Fruit fly (Drosophila melanogaster) whole organism, embryonic: ENCODE measurements around the gene Lim3.

Source experiments
- Atf3 ChIP-seq: fragments of 200-800 bp; sonication (Bioruptor generic); optimal IDR thresholded peaks from 3 replicates; lab custom pipeline; 2016; ENCODE audit warnings: missing biosample characterization, missing genetic modification characterization
- BEAF-32 ChIP-seq: fragments of 200-800 bp; sonication (Bioruptor generic); optimal IDR thresholded peaks from 3 replicates; lab custom pipeline; 2017; ENCODE audit warnings: missing biosample characterization, missing genetic modification characterization, mild to moderate bottlenecking, moderate library complexity, missing genetic modification reagents
- CG10959 ChIP-seq: fragments of 200-800 bp; sonication (Bioruptor generic); IDR thresholded peaks from 2 replicates; pipeline ENCODE4 v1.3.6; 2022; ENCODE audit warnings: missing biosample characterization, missing genetic modification characterization
- CG11093 ChIP-seq: fragments of 200-800 bp; sonication (Bioruptor generic); IDR thresholded peaks from 3 replicates; pipeline ENCODE4 v1.3.6; 2022; ENCODE audit warnings: missing biosample characterization, missing genetic modification characterization
- CG11560 ChIP-seq: fragments of 200-800 bp; sonication (Bioruptor generic); IDR thresholded peaks from 3 replicates; pipeline ENCODE4 v1.3.6; 2022; ENCODE audit warnings: missing biosample characterization, missing genetic modification characterization
- CG12104 ChIP-seq: fragments of 200-800 bp; sonication (Bioruptor generic); optimal IDR thresholded peaks from 3 replicates; lab custom pipeline; 2016; ENCODE audit warnings: missing biosample characterization, missing genetic modification characterization
- CG12659 ChIP-seq: fragments of 200-800 bp; sonication (Bioruptor generic); optimal IDR thresholded peaks from 3 replicates; lab custom pipeline; 2017; ENCODE audit warnings: mild to moderate bottlenecking, missing biosample characterization, missing genetic modification reagents, missing genetic modification characterization
- CG14441 ChIP-seq: fragments of 200-800 bp; sonication (Bioruptor generic); IDR thresholded peaks from 2 replicates; pipeline ENCODE4 v1.3.6; 2022; ENCODE audit warnings: missing biosample characterization, missing genetic modification characterization
- CG14710 ChIP-seq: fragments of 200-800 bp; sonication (Bioruptor generic); optimal IDR thresholded peaks from 3 replicates; lab custom pipeline; 2019; ENCODE audit warnings: missing biosample characterization, mild to moderate bottlenecking, missing genetic modification characterization, moderate library complexity
- CG14965 ChIP-seq: fragments of 200-800 bp; sonication (Bioruptor generic); optimal IDR thresholded peaks from 2 replicates; lab custom pipeline; 2016; ENCODE audit warnings: missing biosample characterization, missing genetic modification characterization, borderline replicate concordance
- CG15011 ChIP-seq: fragments of 200-800 bp; sonication (Bioruptor generic); optimal IDR thresholded peaks from 3 replicates; lab custom pipeline; 2018; ENCODE audit warnings: missing biosample characterization, mild to moderate bottlenecking, missing genetic modification characterization
- CG30020 ChIP-seq: fragments of 200-800 bp; optimal IDR thresholded peaks from 2 replicates; lab custom pipeline; 2019; ENCODE audit warnings: missing biosample characterization, mild to moderate bottlenecking, missing genetic modification characterization, moderate library complexity
- CG4360 ChIP-seq: fragments of 200-800 bp; sonication (Bioruptor generic); IDR thresholded peaks from 2 replicates; pipeline ENCODE4 v1.3.6; 2022; ENCODE audit warnings: missing biosample characterization, missing genetic modification characterization
- CG5180 ChIP-seq: fragments of 200-800 bp; sonication (Bioruptor generic); optimal IDR thresholded peaks from 3 replicates; lab custom pipeline; 2017; ENCODE audit warnings: missing biosample characterization, missing genetic modification characterization, mild to moderate bottlenecking, moderate library complexity, missing genetic modification reagents
- CG6654 ChIP-seq: fragments of 200-800 bp; sonication (Bioruptor generic); optimal IDR thresholded peaks from 2 replicates; lab custom pipeline; 2017; ENCODE audit warnings: missing biosample characterization, mild to moderate bottlenecking, missing genetic modification characterization
- CG6765 ChIP-seq: fragments of 200-800 bp; sonication (Bioruptor generic); optimal IDR thresholded peaks from 3 replicates; lab custom pipeline; 2017; ENCODE audit warnings: missing biosample characterization, mild to moderate bottlenecking, missing genetic modification characterization
- CG7372 ChIP-seq: fragments of 200-800 bp; sonication (Bioruptor generic); IDR thresholded peaks from 2 replicates; pipeline ENCODE4 v1.3.6; 2022; ENCODE audit warnings: missing biosample characterization, missing genetic modification characterization
- CG8089 ChIP-seq: fragments of 200-800 bp; sonication (Bioruptor generic); optimal IDR thresholded peaks from 3 replicates; lab custom pipeline; 2016; ENCODE audit warnings: missing biosample characterization, missing genetic modification characterization
- D19A ChIP-seq: fragments of 200-800 bp; optimal IDR thresholded peaks from 3 replicates; lab custom pipeline; 2019; ENCODE audit warnings: missing biosample characterization, mild to moderate bottlenecking, missing genetic modification characterization, moderate library complexity
- Doc2 ChIP-seq: fragments of 200-800 bp; sonication (Bioruptor generic); IDR thresholded peaks from 2 replicates; pipeline ENCODE4 v1.3.6; 2022; ENCODE audit warnings: missing biosample characterization, missing genetic modification characterization
- Dp ChIP-seq: fragments of 200-800 bp; sonication (Bioruptor generic); optimal IDR thresholded peaks from 2 replicates; lab custom pipeline; 2018; ENCODE audit warnings: missing biosample characterization, mild to moderate bottlenecking, missing genetic modification characterization, moderate library complexity
- Gsc ChIP-seq: fragments of 200-800 bp; sonication (Bioruptor generic); IDR thresholded peaks from 2 replicates; pipeline ENCODE4 v1.3.6; 2022; ENCODE audit warnings: missing biosample characterization, missing genetic modification characterization
- Hmr ChIP-seq: fragments of 200-800 bp; sonication (Bioruptor generic); optimal IDR thresholded peaks from 3 replicates; lab custom pipeline; 2017; ENCODE audit warnings: mild to moderate bottlenecking, missing biosample characterization, missing genetic modification reagents, missing genetic modification characterization
- Hr78 ChIP-seq, 2 experiments: fragments of 200-800 bp in 1 of 2; fragments of >200 bp in 1 of 2; sonication (Bioruptor generic) in 1 of 2; optimal IDR thresholded peaks; 2 replicates each; lab custom pipeline; 2017 to 2019; ENCODE audit warnings: missing biosample characterization in 2 of 2, missing genetic modification characterization in 2 of 2, mild to moderate bottlenecking in 1 of 2, moderate library complexity in 1 of 2
- Kr ChIP-seq: fragments of 200-800 bp; sonication (Bioruptor generic); optimal IDR thresholded peaks from 2 replicates; lab custom pipeline; 2017; ENCODE audit warnings: missing biosample characterization, mild to moderate bottlenecking, missing genetic modification characterization
- Lim3 ChIP-seq: fragments of 200-800 bp; sonication (Bioruptor generic); IDR thresholded peaks from 2 replicates; pipeline ENCODE4 v1.3.6; 2022; ENCODE audit warnings: missing biosample characterization, missing genetic modification characterization
- Max ChIP-seq: fragments of 200-800 bp; sonication (Bioruptor generic); optimal IDR thresholded peaks from 2 replicates; lab custom pipeline; 2016; ENCODE audit warnings: missing biosample characterization, mild to moderate bottlenecking, missing genetic modification characterization
- NC2β ChIP-seq: fragments of 200-800 bp; sonication (Bioruptor generic); optimal IDR thresholded peaks from 2 replicates; lab custom pipeline; 2016; ENCODE audit warnings: missing biosample characterization, missing genetic modification characterization
- Scr ChIP-seq: fragments of 200-800 bp; sonication (Bioruptor generic); IDR thresholded peaks from 2 replicates; pipeline ENCODE4 v1.3.6; 2022; ENCODE audit warnings: missing biosample characterization, missing genetic modification characterization; ENCODE audit not compliant: partially characterized antibody
- Sry-δ ChIP-seq: fragments of 200-800 bp; sonication (Bioruptor generic); optimal IDR thresholded peaks from 2 replicates; lab custom pipeline; 2016; ENCODE audit warnings: missing biosample characterization, missing genetic modification characterization
- TFAM ChIP-seq: fragments of 200-800 bp; sonication (Bioruptor generic); optimal IDR thresholded peaks from 2 replicates; lab custom pipeline; 2017; ENCODE audit warnings: missing biosample characterization, missing genetic modification characterization, inconsistent platforms
- Xbp1 ChIP-seq: fragments of 200-800 bp; sonication (Bioruptor generic); optimal IDR thresholded peaks from 3 replicates; lab custom pipeline; 2016; ENCODE audit warnings: missing biosample characterization, mild to moderate bottlenecking, missing genetic modification characterization
- YL-1 ChIP-seq: fragments of 200-800 bp; sonication (Bioruptor generic); optimal IDR thresholded peaks from 3 replicates; lab custom pipeline; 2017; ENCODE audit warnings: missing biosample characterization, mild to moderate bottlenecking, missing genetic modification characterization
- ac ChIP-seq: fragments of 200-800 bp; sonication (Bioruptor generic); optimal IDR thresholded peaks from 3 replicates; lab custom pipeline; 2017; ENCODE audit warnings: missing biosample characterization, mild to moderate bottlenecking, missing genetic modification characterization
- br ChIP-seq: fragments of >200 bp; optimal IDR thresholded peaks from 2 replicates; lab custom pipeline; 2017
- da ChIP-seq: fragments of 200-800 bp; sonication (Bioruptor generic); optimal IDR thresholded peaks from 2 replicates; lab custom pipeline; 2016; ENCODE audit warnings: missing biosample characterization, missing genetic modification characterization
- danr ChIP-seq: fragments of 200-800 bp; sonication (Bioruptor generic); IDR thresholded peaks from 2 replicates; pipeline ENCODE4 v1.3.6; 2022; ENCODE audit warnings: missing biosample characterization, missing genetic modification characterization
- ftz-f1 ChIP-seq: fragments of 200-800 bp; sonication (Bioruptor generic); optimal IDR thresholded peaks from 2 replicates; lab custom pipeline; 2016; ENCODE audit warnings: missing biosample characterization, missing genetic modification characterization
- gt ChIP-seq: fragments of 200-800 bp; sonication (Bioruptor generic); IDR thresholded peaks from 2 replicates; pipeline ENCODE4 v1.3.6; 2022; ENCODE audit warnings: missing biosample characterization, missing genetic modification characterization
- hb ChIP-seq: fragments of 200-800 bp; sonication (Bioruptor generic); IDR thresholded peaks from 3 replicates; pipeline ENCODE4 v1.3.6; 2022; ENCODE audit warnings: missing biosample characterization, missing genetic modification characterization; ENCODE audit not compliant: partially characterized antibody
- hth ChIP-seq: fragments of >200 bp; optimal IDR thresholded peaks from 2 replicates; lab custom pipeline; 2017; ENCODE audit warnings: inconsistent platforms
- inv ChIP-seq: fragments of 200-800 bp; sonication (Bioruptor generic); IDR thresholded peaks from 2 replicates; pipeline ENCODE4 v1.3.6; 2022; ENCODE audit warnings: missing biosample characterization, missing genetic modification characterization; ENCODE audit not compliant: partially characterized antibody
- kni ChIP-seq: fragments of 200-800 bp; sonication (Bioruptor generic); optimal IDR thresholded peaks from 3 replicates; lab custom pipeline; 2017; ENCODE audit warnings: mild to moderate bottlenecking, missing biosample characterization, missing genetic modification reagents, missing genetic modification characterization
- nerfin-2 ChIP-seq: fragments of 200-800 bp; sonication (Bioruptor generic); IDR thresholded peaks from 2 replicates; pipeline ENCODE4 v1.3.6; 2022; ENCODE audit warnings: missing biosample characterization, missing genetic modification characterization; ENCODE audit not compliant: partially characterized antibody
- odd ChIP-seq: fragments of 200-800 bp; sonication (Bioruptor generic); optimal IDR thresholded peaks from 2 replicates; lab custom pipeline; 2017; ENCODE audit warnings: missing biosample characterization, mild to moderate bottlenecking, missing genetic modification characterization
- otp ChIP-seq: fragments of 200-800 bp; sonication (Bioruptor generic); IDR thresholded peaks from 3 replicates; pipeline ENCODE4, ENCODE4 v1.3.6; 2022; ENCODE audit warnings: missing biosample characterization, missing genetic modification characterization
- sima ChIP-seq: fragments of 200-800 bp; sonication (Bioruptor generic); optimal IDR thresholded peaks from 2 replicates; lab custom pipeline; 2016; ENCODE audit warnings: missing biosample characterization, missing genetic modification characterization
- slbo ChIP-seq: fragments of 200-800 bp; sonication (Bioruptor generic); IDR thresholded peaks from 2 replicates; pipeline ENCODE4 v1.3.6; 2022; ENCODE audit warnings: missing biosample characterization, missing genetic modification characterization
- sna ChIP-seq: fragments of 200-800 bp; sonication (Bioruptor generic); IDR thresholded peaks from 2 replicates; pipeline ENCODE4 v1.3.6; 2022; ENCODE audit warnings: missing biosample characterization, missing genetic modification characterization; ENCODE audit not compliant: partially characterized antibody
- so ChIP-seq: fragments of 200-800 bp; sonication (Bioruptor generic); IDR thresholded peaks from 3 replicates; pipeline ENCODE4 v1.3.6; 2022; ENCODE audit warnings: missing biosample characterization, missing genetic modification characterization
- vvl ChIP-seq: fragments of 200-800 bp; sonication (Bioruptor generic); IDR thresholded peaks from 2 replicates; pipeline ENCODE4 v1.3.6; 2022; ENCODE audit warnings: missing biosample characterization, missing genetic modification characterization

Lim3 gene

DNA sequence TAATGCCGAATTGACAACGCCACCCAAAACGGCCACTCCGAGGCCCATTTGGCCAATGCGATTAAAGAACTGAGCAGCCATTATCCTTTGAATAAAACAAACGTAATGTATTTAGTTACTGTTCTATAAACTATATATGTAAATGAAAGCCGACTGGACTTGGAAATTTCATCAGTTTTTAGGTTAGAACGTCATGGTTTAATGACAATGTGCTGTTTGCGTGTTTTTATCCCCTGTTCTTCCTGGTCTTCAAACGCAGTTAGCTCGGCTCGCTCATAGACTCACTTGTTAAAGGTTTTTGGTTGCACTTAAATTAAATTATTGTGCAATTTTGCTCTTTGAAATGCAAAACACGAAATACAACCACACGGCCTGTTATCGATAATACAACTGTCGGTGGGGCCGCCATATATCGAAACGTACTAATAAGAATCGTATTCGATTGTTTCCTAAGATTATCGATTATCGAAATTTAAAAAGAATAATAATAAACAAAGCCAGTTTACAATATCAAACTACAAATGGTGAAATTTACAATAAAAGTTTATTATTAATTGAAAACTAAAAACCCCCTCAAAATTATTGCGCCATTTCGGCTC is 15.3 kb upstream of the Lim3 start, which contains the start of gene Phb1 (continued):
- TF ChIP-seq inv (GFP tag; lab: Robert Waterston, UW) (peak; percentile 74), CG5180 (no peak), D19A (tag; lab: Kevin White, UChicago) (no peak), TFAM (GFP tag; lab: Kevin White, UChicago) (no peak), ftz-f1 (GFP tag; lab: Kevin White, UChicago) (no peak), YL-1 (GFP tag; lab: Kevin White, UChicago) (peak; percentile 82), Sry-δ (GFP tag; lab: Kevin White, UChicago) (peak; percentile 65), CG6765 (no peak), da (GFP tag; lab: Kevin White, UChicago) (no peak), kni (no peak), CG11560 (tag; lab: Robert Waterston, UW) (peak; percentile 97), CG6654 (GFP tag; lab: Kevin White, UChicago) (no peak), sna (peak; percentile 90), CG30020 (tag; lab: Kevin White, UChicago) (peak; percentile 1), otp (GFP tag; lab: Robert Waterston, UW) (no peak), slbo (GFP tag; lab: Robert Waterston, UW) (no peak), Kr (no peak), hb (GFP tag; lab: Robert Waterston, UW) (peak; percentile 92), Atf3 (no peak), CG7372 (no peak), CG8089 (GFP tag; lab: Kevin White, UChicago) (no peak), Doc2 (GFP tag; lab: Robert Waterston, UW) (no peak), gt (GFP tag; lab: Robert Waterston, UW) (no peak), hth (lab: Kevin White, UChicago) (no peak), so (GFP tag; lab: Robert Waterston, UW) (no peak), CG12659 (GFP tag; lab: Kevin White, UChicago) (peak; percentile 20), CG12104 (GFP tag; lab: Kevin White, UChicago) (no peak), danr (no peak), CG14441 (GFP tag; lab: Robert Waterston, UW) (no peak), nerfin-2 (GFP tag; lab: Robert Waterston, UW) (peak; percentile 99), Scr (GFP tag; lab: Robert Waterston, UW) (peak; percentile 84), Hmr (GFP tag; lab: Kevin White, UChicago) (no peak), CG14710 (peak; percentile 16), ac (GFP tag; lab: Kevin White, UChicago) (no peak), br (lab: Kevin White, UChicago) (no peak), Dp (peak; percentile 81), Gsc (no peak), CG15011 (GFP tag; lab: Kevin White, UChicago) (no peak), CG10959 (GFP tag; lab: Robert Waterston, UW) (no peak), Lim3 (GFP tag; lab: Robert Waterston, UW) (no peak), CG14965 (no peak), CG4360 (GFP tag; lab: Robert Waterston, UW) (no peak), odd (GFP tag; lab: Kevin White, UChicago) (no peak), NC2β (GFP tag; lab: Kevin White, UChicago) (no peak), vvl (GFP tag; lab: Robert Waterston, UW) (peak; percentile 27; the same call in 1 of the 2 replicates), Max (GFP tag; lab: Kevin White, UChicago) (no peak), Hr78 (GFP tag; optimal IDR thresholded peaks at IDR 0.05; lab: Kevin White, UChicago) (no peak), sima (GFP tag; lab: Kevin White, UChicago) (no peak), CG11093 (GFP tag; lab: Robert Waterston, UW) (no peak), BEAF-32 (GFP tag; lab: Kevin White, UChicago) (peak; percentile 60), Xbp1 (GFP tag; lab: Kevin White, UChicago) (no peak)
